Fruit fly (Drosophila melanogaster) whole organism: ENCODE measurements around the gene CG31460.

Source experiments
- CG8478 ChIP-seq: fragments of >200 bp; optimal IDR thresholded peaks from 2 replicates; lab custom pipeline; 2018; ENCODE audit warnings: inconsistent platforms
- Dll ChIP-seq: fragments of >200 bp; optimal IDR thresholded peaks from 2 replicates; lab custom pipeline; 2017
- EcR ChIP-seq, 2 experiments: fragments of >200 bp; optimal IDR thresholded peaks; 2 replicates each; lab custom pipeline; 2017; ENCODE audit warnings: missing biosample characterization in 2 of 2, missing genetic modification characterization in 2 of 2, missing genetic modification reagents in 2 of 2
- psq ChIP-seq: fragments of >200 bp; optimal IDR thresholded peaks from 2 replicates; lab custom pipeline; 2017
- usp ChIP-seq: fragments of >200 bp; optimal IDR thresholded peaks from 2 replicates; lab custom pipeline; 2017; ENCODE audit warnings: missing biosample characterization, missing genetic modification characterization, mixed read lengths

DNA sequence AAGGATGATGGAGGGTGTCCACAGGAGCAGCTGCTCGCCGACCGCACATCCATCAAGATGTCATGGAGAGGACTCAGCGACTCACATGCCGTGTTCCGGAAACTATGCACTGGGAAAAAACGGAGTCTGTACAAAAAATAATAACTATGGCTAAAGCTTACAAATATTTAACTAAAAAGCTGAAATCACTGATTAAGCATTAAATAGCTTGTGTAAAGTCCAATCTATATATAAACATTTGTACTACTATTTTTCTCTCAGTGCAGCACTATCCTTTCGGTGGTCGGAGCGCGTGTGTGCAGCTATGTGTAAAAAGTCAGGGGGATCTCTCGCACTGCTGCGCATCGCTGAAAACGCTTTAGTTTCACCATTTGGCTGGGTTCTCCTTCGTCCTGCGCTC, 33.7 kb downstream of the CG31460 start:
- TF ChIP-seq Dll (lab: Kevin White, UChicago) (no peak), psq (lab: Kevin White, UChicago) (no peak), usp (no peak), CG8478 (lab: Kevin White, UChicago) (no peak), EcR (GFP tag; optimal IDR thresholded peaks at IDR 0.05; lab: Kevin White, UChicago) (no peak)
